Fruit fly (Drosophila melanogaster) whole organism, embryonic: ENCODE measurements around the gene mEFTs.

Source experiments
- ATbp ChIP-seq: fragments of 200-800 bp; sonication (Bioruptor generic); optimal IDR thresholded peaks from 2 replicates; lab custom pipeline; 2017; ENCODE audit warnings: missing biosample characterization, mild to moderate bottlenecking, missing genetic modification characterization, missing genetic modification reagents
- Blimp-1 ChIP-seq: fragments of 200-800 bp; sonication (Bioruptor generic); optimal IDR thresholded peaks from 3 replicates; lab custom pipeline; 2018; ENCODE audit warnings: missing biosample characterization, missing genetic modification characterization, mild to moderate bottlenecking, moderate library complexity, missing genetic modification reagents
- CG10267 ChIP-seq: fragments of 200-800 bp; sonication (Bioruptor generic); optimal IDR thresholded peaks from 2 replicates; lab custom pipeline; 2018; ENCODE audit warnings: missing biosample characterization, mild to moderate bottlenecking, missing genetic modification characterization, moderate library complexity
- CG11695 ChIP-seq: fragments of 200-800 bp; sonication (Bioruptor generic); IDR thresholded peaks from 3 replicates; pipeline ENCODE4 v1.3.6; 2022; ENCODE audit warnings: missing biosample characterization, missing genetic modification characterization
- CG12236 ChIP-seq: fragments of 200-800 bp; sonication (Bioruptor generic); optimal IDR thresholded peaks from 2 replicates; lab custom pipeline; 2016; ENCODE audit warnings: missing biosample characterization, missing genetic modification characterization
- CG12299 ChIP-seq: fragments of 200-800 bp; sonication (Bioruptor generic); optimal IDR thresholded peaks from 2 replicates; lab custom pipeline; 2018; ENCODE audit warnings: missing biosample characterization, mild to moderate bottlenecking, missing genetic modification characterization
- CG13123 ChIP-seq: fragments of 200-800 bp; sonication (Bioruptor generic); optimal IDR thresholded peaks from 2 replicates; lab custom pipeline; 2016; ENCODE audit warnings: missing biosample characterization, missing genetic modification characterization
- CG13287 ChIP-seq: fragments of 200-800 bp; sonication (Bioruptor generic); IDR thresholded peaks from 2 replicates; pipeline ENCODE4 v1.3.6; 2022; ENCODE audit warnings: missing biosample characterization, missing genetic modification characterization; ENCODE audit not compliant: partially characterized antibody
- CG14441 ChIP-seq: fragments of 200-800 bp; sonication (Bioruptor generic); IDR thresholded peaks from 2 replicates; pipeline ENCODE4 v1.3.6; 2022; ENCODE audit warnings: missing biosample characterization, missing genetic modification characterization
- CG16813 ChIP-seq: fragments of 200-800 bp; sonication (Bioruptor generic); IDR thresholded peaks from 3 replicates; pipeline ENCODE4 v1.3.6; 2022; ENCODE audit warnings: missing biosample characterization, missing genetic modification characterization; ENCODE audit not compliant: partially characterized antibody
- CG18619 ChIP-seq: fragments of 200-800 bp; sonication (Bioruptor generic); optimal IDR thresholded peaks from 3 replicates; lab custom pipeline; 2017; ENCODE audit warnings: missing biosample characterization, mild to moderate bottlenecking, missing genetic modification characterization
- CG18764 ChIP-seq: fragments of 200-800 bp; sonication (Bioruptor generic); optimal IDR thresholded peaks from 3 replicates; lab custom pipeline; 2016; ENCODE audit warnings: missing biosample characterization, missing genetic modification characterization
- CG3163 ChIP-seq: fragments of 200-800 bp; sonication (Bioruptor generic); optimal IDR thresholded peaks from 3 replicates; lab custom pipeline; 2016; ENCODE audit warnings: missing biosample characterization, missing genetic modification characterization
- CG3847 ChIP-seq: fragments of 200-800 bp; sonication (Bioruptor generic); IDR thresholded peaks from 2 replicates; pipeline ENCODE4 v1.3.6; 2022; ENCODE audit warnings: missing biosample characterization, missing genetic modification characterization
- CG5953 ChIP-seq: fragments of 200-800 bp; sonication (Bioruptor generic); IDR thresholded peaks from 2 replicates; pipeline ENCODE4 v1.3.6; 2022; ENCODE audit warnings: missing biosample characterization, missing genetic modification characterization
- CG8089 ChIP-seq: fragments of 200-800 bp; sonication (Bioruptor generic); optimal IDR thresholded peaks from 3 replicates; lab custom pipeline; 2016; ENCODE audit warnings: missing biosample characterization, missing genetic modification characterization
- CG8388 ChIP-seq: fragments of 200-800 bp; sonication (Bioruptor generic); optimal IDR thresholded peaks from 2 replicates; lab custom pipeline; 2019; ENCODE audit warnings: missing biosample characterization, mild to moderate bottlenecking, missing genetic modification characterization, moderate library complexity
- Deaf1 ChIP-seq: fragments of 200-800 bp; optimal IDR thresholded peaks from 3 replicates; lab custom pipeline; 2019; ENCODE audit warnings: missing biosample characterization, mild to moderate bottlenecking, missing genetic modification characterization, moderate library complexity
- E2f2 ChIP-seq: fragments of 200-800 bp; sonication (Bioruptor generic); IDR thresholded peaks from 2 replicates; pipeline ENCODE4 v1.3.6; 2022; ENCODE audit warnings: missing biosample characterization, missing genetic modification characterization
- H15 ChIP-seq: fragments of 200-800 bp; sonication (Bioruptor generic); IDR thresholded peaks from 3 replicates; pipeline ENCODE4 v1.3.6; 2022; ENCODE audit warnings: missing biosample characterization, missing genetic modification characterization
- HLH4C ChIP-seq: fragments of 200-800 bp; sonication (Bioruptor generic); IDR thresholded peaks from 3 replicates; pipeline ENCODE4 v1.3.6; 2022; ENCODE audit warnings: missing biosample characterization, missing genetic modification characterization; ENCODE audit not compliant: partially characterized antibody
- Neu2 ChIP-seq: fragments of 200-800 bp; sonication (Bioruptor generic); optimal IDR thresholded peaks from 3 replicates; lab custom pipeline; 2016; ENCODE audit warnings: missing biosample characterization, missing genetic modification characterization, borderline replicate concordance
- Nf-YC ChIP-seq: fragments of 200-800 bp; optimal IDR thresholded peaks from 3 replicates; lab custom pipeline; 2019; ENCODE audit warnings: missing biosample characterization, mild to moderate bottlenecking, missing genetic modification characterization, moderate library complexity
- Poxn ChIP-seq: fragments of 200-800 bp; sonication (Bioruptor generic); IDR thresholded peaks from 2 replicates; pipeline ENCODE4 v1.3.6; 2022; ENCODE audit warnings: missing biosample characterization, missing genetic modification characterization
- Vsx1 ChIP-seq: fragments of 200-800 bp; sonication (Bioruptor generic); optimal IDR thresholded peaks from 2 replicates; lab custom pipeline; 2017; ENCODE audit warnings: missing biosample characterization, mild to moderate bottlenecking, missing genetic modification characterization, missing genetic modification reagents
- abd-A ChIP-seq: fragments of 200-800 bp; sonication (Bioruptor generic); optimal IDR thresholded peaks from 3 replicates; lab custom pipeline; 2019; ENCODE audit warnings: missing biosample characterization, mild to moderate bottlenecking, missing genetic modification characterization, moderate library complexity
- aop ChIP-seq: fragments of 200-800 bp; sonication (Bioruptor generic); IDR thresholded peaks from 2 replicates; pipeline ENCODE4 v1.3.6; 2022; ENCODE audit warnings: missing biosample characterization, missing genetic modification characterization
- ap ChIP-seq: fragments of 200-800 bp; sonication (Bioruptor generic); IDR thresholded peaks from 2 replicates; pipeline ENCODE4 v1.3.6; 2022; ENCODE audit warnings: missing biosample characterization, missing genetic modification characterization
- btn ChIP-seq: fragments of 200-800 bp; sonication (Bioruptor generic); optimal IDR thresholded peaks from 2 replicates; lab custom pipeline; 2016; ENCODE audit warnings: missing biosample characterization, missing genetic modification characterization
- dan ChIP-seq: fragments of 200-800 bp; sonication (Bioruptor generic); IDR thresholded peaks from 2 replicates; pipeline ENCODE4 v1.3.6; 2022; ENCODE audit warnings: missing biosample characterization, missing genetic modification characterization
- ewg ChIP-seq: fragments of 200-800 bp; sonication (Bioruptor generic); optimal IDR thresholded peaks from 3 replicates; lab custom pipeline; 2017; ENCODE audit warnings: mild to moderate bottlenecking, missing biosample characterization, missing genetic modification reagents, missing genetic modification characterization
- gcm ChIP-seq: fragments of 200-800 bp; sonication (Bioruptor generic); optimal IDR thresholded peaks from 2 replicates; lab custom pipeline; 2019; ENCODE audit warnings: missing biosample characterization, mild to moderate bottlenecking, missing genetic modification characterization, moderate library complexity
- gro ChIP-seq: fragments of 200-800 bp; sonication (Bioruptor generic); optimal IDR thresholded peaks from 2 replicates; lab custom pipeline; 2016; ENCODE audit warnings: missing biosample characterization, missing genetic modification characterization
- gt ChIP-seq: fragments of 200-800 bp; sonication (Bioruptor generic); IDR thresholded peaks from 2 replicates; pipeline ENCODE4 v1.3.6; 2022; ENCODE audit warnings: missing biosample characterization, missing genetic modification characterization
- ind ChIP-seq: fragments of 200-800 bp; sonication (Bioruptor generic); optimal IDR thresholded peaks from 3 replicates; lab custom pipeline; 2016; ENCODE audit warnings: missing biosample characterization, missing genetic modification characterization
- kni ChIP-seq: fragments of 200-800 bp; sonication (Bioruptor generic); optimal IDR thresholded peaks from 3 replicates; lab custom pipeline; 2017; ENCODE audit warnings: mild to moderate bottlenecking, missing biosample characterization, missing genetic modification reagents, missing genetic modification characterization
- lbe ChIP-seq: fragments of 200-800 bp; sonication (Bioruptor generic); optimal IDR thresholded peaks from 2 replicates; lab custom pipeline; 2016; ENCODE audit warnings: missing biosample characterization, mild to moderate bottlenecking, missing genetic modification characterization
- luna ChIP-seq: fragments of 200-800 bp; sonication (Bioruptor generic); optimal IDR thresholded peaks from 2 replicates; lab custom pipeline; 2016; ENCODE audit warnings: missing biosample characterization, missing genetic modification characterization
- nmo ChIP-seq: fragments of 200-800 bp; sonication (Bioruptor generic); optimal IDR thresholded peaks from 2 replicates; lab custom pipeline; 2018; ENCODE audit warnings: missing biosample characterization, mild to moderate bottlenecking, missing genetic modification characterization, moderate library complexity
- nom ChIP-seq: fragments of 200-800 bp; sonication (Bioruptor generic); optimal IDR thresholded peaks from 2 replicates; lab custom pipeline; 2017; ENCODE audit warnings: missing biosample characterization, missing genetic modification characterization, mild to moderate bottlenecking, moderate library complexity, missing genetic modification reagents
- pho ChIP-seq: fragments of 200-800 bp; sonication (Bioruptor generic); optimal IDR thresholded peaks from 2 replicates; lab custom pipeline; 2016; ENCODE audit warnings: missing biosample characterization, missing genetic modification characterization
- pita ChIP-seq: fragments of 200-800 bp; sonication (Bioruptor generic); optimal IDR thresholded peaks from 2 replicates; lab custom pipeline; 2017; ENCODE audit warnings: missing biosample characterization, mild to moderate bottlenecking, missing genetic modification characterization
- pum ChIP-seq: fragments of 200-800 bp; sonication (Bioruptor generic); optimal IDR thresholded peaks from 2 replicates; lab custom pipeline; 2016; ENCODE audit warnings: missing biosample characterization, missing genetic modification characterization
- ro ChIP-seq: fragments of 200-800 bp; sonication (Bioruptor generic); IDR thresholded peaks from 2 replicates; pipeline ENCODE4 v1.3.6; 2022; ENCODE audit warnings: missing biosample characterization, missing genetic modification characterization
- scrt ChIP-seq: fragments of 200-800 bp; sonication (Bioruptor generic); optimal IDR thresholded peaks from 2 replicates; lab custom pipeline; 2018; ENCODE audit warnings: missing biosample characterization, mild to moderate bottlenecking, missing genetic modification characterization, moderate library complexity
- stwl ChIP-seq: fragments of 200-800 bp; sonication (Bioruptor generic); optimal IDR thresholded peaks from 3 replicates; lab custom pipeline; 2018; ENCODE audit warnings: missing biosample characterization, mild to moderate bottlenecking, missing genetic modification characterization, moderate library complexity
- tap ChIP-seq: fragments of 200-800 bp; optimal IDR thresholded peaks from 3 replicates; lab custom pipeline; 2019; ENCODE audit warnings: missing biosample characterization, mild to moderate bottlenecking, missing genetic modification characterization, moderate library complexity
- zen ChIP-seq: fragments of 200-800 bp; sonication (Bioruptor generic); optimal IDR thresholded peaks from 3 replicates; lab custom pipeline; 2018; ENCODE audit warnings: missing biosample characterization, mild to moderate bottlenecking, missing genetic modification characterization, moderate library complexity
- zen2 ChIP-seq: fragments of 200-800 bp; sonication (Bioruptor generic); IDR thresholded peaks from 3 replicates; pipeline ENCODE4 v1.3.6; 2022; ENCODE audit warnings: missing biosample characterization, missing genetic modification characterization; ENCODE audit not compliant: partially characterized antibody

The mEFTs gene

DNA sequence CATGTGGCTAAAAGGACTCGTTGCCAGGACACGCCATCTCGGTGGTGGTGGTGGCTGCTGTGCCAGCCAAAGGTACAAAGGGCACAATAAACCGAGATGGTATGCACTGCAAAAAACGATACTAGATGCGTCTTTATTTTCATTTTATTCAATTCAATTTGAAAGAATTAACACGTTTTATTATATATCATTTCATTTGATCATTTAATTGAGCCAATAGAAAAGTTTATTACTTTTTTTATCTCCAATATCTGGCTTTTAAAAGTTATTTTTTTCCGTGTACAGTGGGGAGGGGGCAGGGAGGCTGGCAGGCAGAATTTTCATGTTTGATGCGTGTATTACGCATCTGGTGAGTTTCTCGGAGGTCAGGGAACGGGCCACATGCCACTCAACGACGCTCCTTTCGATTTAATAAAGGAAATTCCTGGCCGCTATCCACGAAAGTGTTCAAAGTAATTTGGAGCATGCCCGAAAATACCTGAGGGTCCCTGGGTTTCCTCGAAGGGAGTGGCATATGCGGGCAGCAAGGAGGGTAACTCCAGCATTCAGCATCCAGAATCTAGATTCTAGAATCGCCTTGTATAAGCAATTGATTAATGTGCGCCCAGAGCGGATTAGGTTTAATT lies 13.3 kb upstream of the mEFTs start (continued):
- TF ChIP-seq gt, result peak; percentile 57
- peak; percentile 86 for TF ChIP-seq scrt
- peak; percentile 89 for TF ChIP-seq CG8388 (GFP tag; lab: Kevin White, UChicago)
- peak; percentile 89 for TF ChIP-seq kni (GFP tag; lab: Kevin White, UChicago)
- no peak for TF ChIP-seq pho
- peak; percentile 92 for TF ChIP-seq nmo (GFP tag; lab: Kevin White, UChicago)
- no peak for TF ChIP-seq nom (GFP tag; lab: Kevin White, UChicago)
- TF ChIP-seq lbe (GFP tag; lab: Kevin White, UChicago), result no peak
- no peak for TF ChIP-seq Neu2 (GFP tag; lab: Kevin White, UChicago)
- peak; percentile 89 for TF ChIP-seq ATbp (GFP tag; lab: Kevin White, UChicago)
- TF ChIP-seq dan (GFP tag; lab: Robert Waterston, UW), result peak; percentile 27; the same call in 1 of the 2 replicates
- TF ChIP-seq CG11695 (GFP tag; lab: Robert Waterston, UW), result peak; percentile 87
- TF ChIP-seq CG3847 (GFP tag; lab: Robert Waterston, UW), result peak; percentile 77
- peak; percentile 90 for TF ChIP-seq Blimp-1 (GFP tag; lab: Kevin White, UChicago)
- no peak for TF ChIP-seq gro (GFP tag; lab: Kevin White, UChicago)
- peak; percentile 38; the same call in 1 of the 2 replicates for TF ChIP-seq aop (GFP tag; lab: Robert Waterston, UW)
- no peak for TF ChIP-seq zen2
- TF ChIP-seq CG14441 (GFP tag; lab: Robert Waterston, UW), result peak; percentile 75
- TF ChIP-seq ind (GFP tag; lab: Kevin White, UChicago), result peak; percentile 78
- TF ChIP-seq HLH4C (GFP tag; lab: Robert Waterston, UW), result no peak
- peak; percentile 76 for TF ChIP-seq ewg (GFP tag; lab: Kevin White, UChicago)
- TF ChIP-seq pita (GFP tag; lab: Kevin White, UChicago), result no peak
- TF ChIP-seq CG13287 (GFP tag; lab: Robert Waterston, UW), result no peak
- TF ChIP-seq ap (GFP tag; lab: Robert Waterston, UW), result peak; percentile 77
- peak; percentile 85 for TF ChIP-seq CG12299 (tag; lab: Kevin White, UChicago)
- peak; percentile 91 for TF ChIP-seq tap (tag; lab: Kevin White, UChicago)
- TF ChIP-seq CG18619, result peak; percentile 75
- TF ChIP-seq CG12236 (GFP tag; lab: Kevin White, UChicago), result peak; percentile 73
- TF ChIP-seq luna (GFP tag; lab: Kevin White, UChicago), result no peak
- peak; percentile 47 for TF ChIP-seq btn (GFP tag; lab: Kevin White, UChicago)
- TF ChIP-seq Vsx1 (GFP tag; lab: Kevin White, UChicago), result peak; percentile 75
- peak; percentile 82 for TF ChIP-seq H15 (GFP tag; lab: Robert Waterston, UW)
- peak; percentile 47; the same call in 1 of the 2 replicates for TF ChIP-seq ro
- peak; percentile 68 for TF ChIP-seq Deaf1 (tag; lab: Kevin White, UChicago)
- peak; percentile 87 for TF ChIP-seq CG10267 (tag; lab: Kevin White, UChicago)
- peak; percentile 58 for TF ChIP-seq CG8089 (GFP tag; lab: Kevin White, UChicago)
- TF ChIP-seq Nf-YC (tag; lab: Kevin White, UChicago), result peak; percentile 79
- TF ChIP-seq abd-A (tag; lab: Kevin White, UChicago), result peak; percentile 89
- peak; percentile 35; the same call in 1 of the 2 replicates for TF ChIP-seq Poxn (GFP tag; lab: Robert Waterston, UW)
- 0 out of 2 replicates have a peak, but pooled peaks have one; percentile 23 for TF ChIP-seq CG5953 (GFP tag; lab: Robert Waterston, UW)
- TF ChIP-seq stwl (tag; lab: Kevin White, UChicago), result peak; percentile 51
- no peak for TF ChIP-seq CG16813
- TF ChIP-seq zen, result peak; percentile 91
- peak; percentile 90 for TF ChIP-seq gcm (GFP tag; lab: Kevin White, UChicago)
- TF ChIP-seq pum (GFP tag; lab: Kevin White, UChicago), result peak; percentile 79
- peak; percentile 81 for TF ChIP-seq CG18764 (GFP tag; lab: Kevin White, UChicago)
- no peak for TF ChIP-seq CG13123 (GFP tag; lab: Kevin White, UChicago)
- TF ChIP-seq CG3163 (GFP tag; lab: Kevin White, UChicago), result peak; percentile 32
- peak; percentile 61; the same call in 1 of the 2 replicates for TF ChIP-seq E2f2 (GFP tag; lab: Robert Waterston, UW)
